Worm (Caenorhabditis elegans) whole organism, early embryonic: ENCODE results near the gene Y43F8B.25.

Source experiments
- ama-1 ChIP-seq: fragments of 150-350 bp; optimal IDR thresholded peaks from 2 replicates; lab custom pipeline; 2014
- ceh-13 ChIP-seq: fragments of 200-800 bp; sonication (Bioruptor generic); optimal IDR thresholded peaks from 2 replicates; lab custom pipeline; 2018; ENCODE audit warnings: mild to moderate bottlenecking, missing genetic modification characterization, missing compliant biosample characterization
- ets-7 ChIP-seq: sonication (generic microtip); optimal IDR thresholded peaks from 2 replicates; lab custom pipeline; 2016; ENCODE audit warnings: missing genotype, missing genetic modification characterization, missing compliant biosample characterization
- hmg-4 ChIP-seq: fragments of 200-800 bp; sonication (Bioruptor generic); optimal IDR thresholded peaks from 2 replicates; lab custom pipeline; 2018; ENCODE audit warnings: mild to moderate bottlenecking, missing genetic modification characterization, missing compliant biosample characterization
- tra-4 ChIP-seq: sonication (generic microtip); optimal IDR thresholded peaks from 2 replicates; lab custom pipeline; 2017; ENCODE audit warnings: missing genetic modification characterization, missing compliant biosample characterization

ce11 chrV:19432972-19433371, 29.7 kb upstream of the Y43F8B.25 start, which contains the start of gene C25F9.11:
- no peak for TF ChIP-seq ama-1 (lab: Kevin White, UChicago)
- no peak for TF ChIP-seq hmg-4
- no peak for TF ChIP-seq ceh-13 (GFP tag; lab: Kevin White, UChicago)
- no peak for TF ChIP-seq ets-7
- TF ChIP-seq tra-4 (tag; lab: Kevin White, UChicago), result no peak
